Worm (Caenorhabditis elegans) whole organism, L4 larva: ENCODE results near the gene T12G3.2.

Source experiments
- Y48G9A.11 ChIP-seq: fragments of 200-800 bp; sonication (Bioruptor generic); IDR thresholded peaks from 2 replicates; pipeline ENCODE4 v1.3.6; 2022; ENCODE audit warnings: missing genetic modification reagents, missing genetic modification characterization, missing compliant biosample characterization
- fkh-10 ChIP-seq: fragments of 150-350 bp; optimal IDR thresholded peaks from 2 replicates; lab custom pipeline; 2014; ENCODE audit warnings: missing biosample characterization, missing genetic modification reagents, missing genetic modification characterization
- fos-1 ChIP-seq: fragments of 150-350 bp; optimal IDR thresholded peaks from 2 replicates; lab custom pipeline; 2014; ENCODE audit warnings: missing biosample characterization, missing genetic modification characterization
- hlh-30 ChIP-seq: sonication (generic microtip); optimal IDR thresholded peaks from 2 replicates; lab custom pipeline; 2017; ENCODE audit warnings: antibody characterized with exemption, mild to moderate bottlenecking, missing genetic modification characterization, missing compliant biosample characterization; ENCODE audit not compliant: insufficient read depth
- lin-38 ChIP-seq: fragments of 200-800 bp; sonication (Bioruptor generic); IDR thresholded peaks from 2 replicates; pipeline ENCODE4 v1.3.6; 2022; ENCODE audit warnings: missing genetic modification reagents, missing genetic modification characterization, missing compliant biosample characterization
- lin-39 ChIP-seq: fragments of 150-350 bp; optimal IDR thresholded peaks from 2 replicates; lab custom pipeline; 2014; ENCODE audit warnings: missing biosample characterization, missing genetic modification reagents, missing genetic modification characterization
- mdl-1 ChIP-seq, 2 experiments: fragments of 150-350 bp in 1 of 2; sonication (generic microtip) in 1 of 2; optimal IDR thresholded peaks; 2 replicates each; lab custom pipeline; 2014 to 2017; ENCODE audit warnings: missing biosample characterization in 2 of 2, missing genetic modification characterization in 2 of 2
- mep-1 ChIP-seq: fragments of 150-350 bp; sonication (generic microtip); optimal IDR thresholded peaks from 3 replicates; lab custom pipeline; 2014; ENCODE audit warnings: missing biosample characterization, missing genetic modification characterization
- nhr-10 ChIP-seq: fragments of 150-350 bp; optimal IDR thresholded peaks from 2 replicates; lab custom pipeline; 2014; ENCODE audit warnings: missing biosample characterization, missing genetic modification characterization
- nhr-28 ChIP-seq: fragments of 150-350 bp; optimal IDR thresholded peaks from 2 replicates; lab custom pipeline; 2014; ENCODE audit warnings: missing biosample characterization, missing genetic modification characterization
- pha-4 ChIP-seq, 2 experiments: fragments of 150-350 bp in 1 of 2; fragments of 200-800 bp in 1 of 2; sonication (Bioruptor generic) in 1 of 2; IDR thresholded peaks in 1 of 2; optimal IDR thresholded peaks in 1 of 2; 2 replicates each; pipeline versions ENCODE4 v1.3.6 to Lab custom; 2014 to 2022; ENCODE audit warnings: missing genetic modification characterization in 2 of 2, missing genetic modification reagents in 2 of 2, missing biosample characterization in 1 of 2, missing compliant biosample characterization in 1 of 2
- snpc-4 ChIP-seq: fragments of 150-350 bp; optimal IDR thresholded peaks from 2 replicates; lab custom pipeline; 2014; ENCODE audit warnings: missing biosample characterization, missing genetic modification characterization
- unc-39 ChIP-seq: sonication (generic microtip); optimal IDR thresholded peaks from 2 replicates; lab custom pipeline; 2017; ENCODE audit warnings: missing biosample characterization, missing genetic modification characterization
- ztf-11 ChIP-seq: fragments of 150-350 bp; optimal IDR thresholded peaks from 2 replicates; lab custom pipeline; 2014; ENCODE audit warnings: missing biosample characterization, missing genetic modification characterization

ce11 chrIV:12029074-12029473 lies 17.7 kb downstream of the T12G3.2 start, which contains the start of gene tgn-38:
- TF ChIP-seq fos-1 (tag; lab: Kevin White, UChicago) (no peak), nhr-10 (tag; lab: Kevin White, UChicago) (no peak), pha-4 (GFP tag; IDR thresholded peaks at IDR 0.05; lab: Robert Waterston, UW) (no peak), pha-4 (tag; optimal IDR thresholded peaks at IDR 0.05; lab: Kevin White, UChicago) (no peak), snpc-4 (tag; lab: Kevin White, UChicago) (no peak), lin-38 (GFP tag; lab: Robert Waterston, UW) (no peak), ztf-11 (tag; lab: Kevin White, UChicago) (no peak), Y48G9A.11 (GFP tag; lab: Robert Waterston, UW) (no peak), lin-39 (tag; lab: Kevin White, UChicago) (no peak), mep-1 (no peak), hlh-30 (tag; lab: Kevin White, UChicago) (no peak), fkh-10 (no peak), nhr-28 (tag; lab: Kevin White, UChicago) (no peak), unc-39 (tag; lab: Kevin White, UChicago) (no peak), mdl-1 (tag; optimal IDR thresholded peaks at IDR 0.05; lab: Kevin White, UChicago) (no peak)
